Fruit fly (Drosophila melanogaster): Measurements from ENCODE around the gene CG32486.
A peak's percentile ranks its signal among the peaks of the same experiment; 100 is the strongest.

The CG32486 gene

DNA sequence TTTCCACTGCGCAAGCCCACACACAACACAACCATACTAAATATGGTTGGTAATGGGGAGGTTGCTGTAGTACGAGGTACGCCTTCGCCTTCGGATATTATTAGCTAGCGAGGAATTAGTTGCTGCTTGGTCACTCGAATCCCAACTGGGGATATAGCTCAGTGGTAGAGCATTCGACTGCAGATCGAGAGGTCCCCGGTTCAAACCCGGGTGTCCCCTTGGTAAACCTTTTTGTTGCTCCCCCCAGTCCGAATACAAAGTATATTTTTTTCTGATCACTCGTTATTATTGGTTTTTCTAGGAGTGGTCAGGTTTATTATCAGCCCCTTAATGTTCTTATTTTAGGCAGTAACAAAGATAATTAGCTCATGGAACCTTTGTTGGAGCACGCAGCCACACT lies 25.0 kb upstream of the CG32486 start:
- TF ChIP-seq bcd (GFP tag; optimal IDR thresholded peaks at IDR 0.05) (no peak), nerfin-2 (GFP tag; IDR thresholded peaks at IDR 0.05; ENCODE audit: partially characterized antibody) (peak; percentile 81), zfh2 (GFP tag; optimal IDR thresholded peaks at IDR 0.05) (no peak), Lim3 (GFP tag; IDR thresholded peaks at IDR 0.05) (no peak), corto (GFP tag; optimal IDR thresholded peaks at IDR 0.05) (no peak), Ada2b (GFP tag; IDR thresholded peaks at IDR 0.05) (no peak), Fer1 (GFP tag; optimal IDR thresholded peaks at IDR 0.05) (no peak), Max (GFP tag; optimal IDR thresholded peaks at IDR 0.05) (no peak), tx (GFP tag; optimal IDR thresholded peaks at IDR 0.05) (no peak), H2.0 (GFP tag; IDR thresholded peaks at IDR 0.05) (no peak), CG12769 (tag; optimal IDR thresholded peaks at IDR 0.05) (no peak), z (GFP tag; IDR thresholded peaks at IDR 0.05) (no peak), Bgb (GFP tag; IDR thresholded peaks at IDR 0.05; ENCODE audit: partially characterized antibody) (peak; percentile 88), CG11247 (GFP tag; IDR thresholded peaks at IDR 0.05) (no peak), ATbp (GFP tag; optimal IDR thresholded peaks at IDR 0.05) (no peak), Med (GFP tag) (peak; percentile 33), inv (GFP tag; IDR thresholded peaks at IDR 0.05; ENCODE audit: partially characterized antibody) (peak; percentile 37; the same call in 1 of the 2 replicates), chinmo (GFP tag; IDR thresholded peaks at IDR 0.05; ENCODE audit: partially characterized antibody) (peak; percentile 50; the same call in 1 of the 4 replicates), Hand (GFP tag; optimal IDR thresholded peaks at IDR 0.05) (no peak), cad (GFP tag; optimal IDR thresholded peaks at IDR 0.05) (no peak), CG32772 (GFP tag; IDR thresholded peaks at IDR 0.05) (no peak), Dll (GFP tag; IDR thresholded peaks at IDR 0.05; ENCODE audit: partially characterized antibody) (peak; percentile 47; the same call in 3 of the 4 replicates), insv (GFP tag; optimal IDR thresholded peaks at IDR 0.05) (no peak), zen2 (GFP tag; IDR thresholded peaks at IDR 0.05; ENCODE audit: partially characterized antibody) (peak; percentile 53; the same call in 2 of the 3 replicates), CG4820 (GFP tag; optimal IDR thresholded peaks at IDR 0.05) (no peak), ab (GFP tag; optimal IDR thresholded peaks at IDR 0.05) (no peak), HmgZ (tag; optimal IDR thresholded peaks at IDR 0.05) (no peak), Kr (GFP tag; optimal IDR thresholded peaks at IDR 0.05) (no peak), Atf-2 (GFP tag; optimal IDR thresholded peaks at IDR 0.05) (no peak), en (GFP tag; optimal IDR thresholded peaks at IDR 0.05) (no peak), CG12104 (GFP tag; optimal IDR thresholded peaks at IDR 0.05) (no peak), CG1233 (GFP tag; optimal IDR thresholded peaks at IDR 0.05) (no peak), Dad (GFP tag; optimal IDR thresholded peaks at IDR 0.05) (no peak), bab2 (GFP tag; optimal IDR thresholded peaks at IDR 0.05) (no peak), Mrtf (GFP tag; IDR thresholded peaks at IDR 0.05) (no peak), CkIIα-i1 (GFP tag; IDR thresholded peaks at IDR 0.05) (no peak), PHDP (tag; optimal IDR thresholded peaks at IDR 0.05) (no peak), zen (tag; optimal IDR thresholded peaks at IDR 0.05) (no peak), pum (GFP tag; optimal IDR thresholded peaks at IDR 0.05) (no peak), CG16813 (GFP tag; IDR thresholded peaks at IDR 0.05; ENCODE audit: partially characterized antibody) (peak; percentile 82), NC2α (GFP tag; optimal IDR thresholded peaks at IDR 0.05) (no peak), CTCF (GFP tag; optimal IDR thresholded peaks at IDR 0.05) (no peak), BEAF-32 (GFP tag; optimal IDR thresholded peaks at IDR 0.05) (no peak), NC2β (GFP tag; optimal IDR thresholded peaks at IDR 0.05) (no peak), dpn (GFP tag; optimal IDR thresholded peaks at IDR 0.05) (no peak), Vsx1 (GFP tag; optimal IDR thresholded peaks at IDR 0.05) (peak; percentile 40), CG2202 (tag; optimal IDR thresholded peaks at IDR 0.05) (no peak), CG34376 (GFP tag; optimal IDR thresholded peaks at IDR 0.05) (no peak), Asciz (GFP tag; optimal IDR thresholded peaks at IDR 0.05) (no peak), tin (GFP tag; optimal IDR thresholded peaks at IDR 0.05) (no peak), Oli (tag; optimal IDR thresholded peaks at IDR 0.05) (no peak)

Measured in whole organism, embryonic.